Fruit fly (Drosophila melanogaster): ENCODE results near the gene CG13398.
A peak's percentile ranks its signal among the peaks of the same experiment; 100 is the strongest.

CG13398 gene

dm6 chr2L:8362273-8362954, 52.6 kb downstream of the CG13398 start, which contains the start of gene CG7627 (continued):
- TF ChIP-seq CG31365 (tag; optimal IDR thresholded peaks at IDR 0.05) (peak; percentile 59), Nf-YC (tag; optimal IDR thresholded peaks at IDR 0.05) (peak; percentile 55), CG9609 (GFP tag; optimal IDR thresholded peaks at IDR 0.05) (peak; percentile 72), crp (GFP tag; optimal IDR thresholded peaks at IDR 0.05) (peak in 1 of 2 experiments; percentile 7), Nf-YB (GFP tag; optimal IDR thresholded peaks at IDR 0.05) (peak; percentile 26), dm (GFP tag; optimal IDR thresholded peaks at IDR 0.05) (peak; percentile 52), CG12942 (GFP tag; optimal IDR thresholded peaks at IDR 0.05) (peak; percentile 37), run (tag; optimal IDR thresholded peaks at IDR 0.05) (peak; percentile 35), row (GFP tag; IDR thresholded peaks at IDR 0.05) (peak; percentile 94), H15 (GFP tag; IDR thresholded peaks at IDR 0.05) (no peak; the same call in 2 of the 3 replicates), CG4360 (GFP tag; IDR thresholded peaks at IDR 0.05) (0 out of 2 replicates have a peak, but pooled peaks have one; percentile 23), so (GFP tag; IDR thresholded peaks at IDR 0.05) (peak; percentile 74), CG17361 (GFP tag; IDR thresholded peaks at IDR 0.05) (peak; percentile 81), NFAT (GFP tag; IDR thresholded peaks at IDR 0.05) (peak; percentile 82), CG7372 (GFP tag; IDR thresholded peaks at IDR 0.05) (peak; percentile 75), CG7271 (tag; optimal IDR thresholded peaks at IDR 0.05) (no peak), tap (tag; optimal IDR thresholded peaks at IDR 0.05) (peak; percentile 57), croc (GFP tag; conservative IDR thresholded peaks at IDR 0.05) (peak; percentile 69), YL-1 (GFP tag; optimal IDR thresholded peaks at IDR 0.05) (no peak), CG12391 (tag; optimal IDR thresholded peaks at IDR 0.05) (peak; percentile 77), Stat92E (GFP tag; optimal IDR thresholded peaks at IDR 0.05) (no peak), yki (optimal IDR thresholded peaks at IDR 0.05) (no peak), z (GFP tag; IDR thresholded peaks at IDR 0.05) (no peak), CG11085 (GFP tag; IDR thresholded peaks at IDR 0.05) (peak; percentile 72; the same call in 1 of the 2 replicates), chinmo (GFP tag; IDR thresholded peaks at IDR 0.05; ENCODE audit: partially characterized antibody) (peak; percentile 74; the same call in 2 of the 4 replicates), CG12236 (GFP tag; optimal IDR thresholded peaks at IDR 0.05) (no peak), btn (GFP tag; optimal IDR thresholded peaks at IDR 0.05) (peak; percentile 19), CG6175 (GFP tag; IDR thresholded peaks at IDR 0.05) (peak; percentile 74; the same call in 2 of the 3 replicates), Atf6 (GFP tag; IDR thresholded peaks at IDR 0.05) (peak; percentile 85), CG43689 (GFP tag; IDR thresholded peaks at IDR 0.05) (no peak), fd64A (GFP tag; optimal IDR thresholded peaks at IDR 0.05) (no peak), MTF-1 (GFP tag; optimal IDR thresholded peaks at IDR 0.05; ENCODE audit: borderline replicate concordance) (peak; percentile 29), CG12219 (GFP tag; optimal IDR thresholded peaks at IDR 0.05) (peak; percentile 73), zf30C (GFP tag; optimal IDR thresholded peaks at IDR 0.05) (no peak), wdn (GFP tag; IDR thresholded peaks at IDR 0.05) (peak; percentile 58), Taf1 (GFP tag; IDR thresholded peaks at IDR 0.05) (peak; percentile 69), CG1832 (GFP tag; optimal IDR thresholded peaks at IDR 0.05) (no peak), fd3F (GFP tag; optimal IDR thresholded peaks at IDR 0.05) (peak; percentile 60), CG10267 (tag; optimal IDR thresholded peaks at IDR 0.05) (peak; percentile 65), toy (GFP tag; IDR thresholded peaks at IDR 0.05) (peak; percentile 54; the same call in 1 of the 2 replicates), CG8089 (GFP tag; optimal IDR thresholded peaks at IDR 0.05) (peak; percentile 62)

Data from whole organism, embryonic.